Fruit fly (Drosophila melanogaster) whole organism, embryonic: ENCODE results near the gene snk.

Experiments used
- CG10209 ChIP-seq: fragments of 200-800 bp; sonication (Bioruptor generic); optimal IDR thresholded peaks from 3 replicates; lab custom pipeline; 2017; ENCODE audit warnings: missing biosample characterization, mild to moderate bottlenecking, missing genetic modification characterization, missing genetic modification reagents
- CG11456 ChIP-seq: fragments of 200-800 bp; sonication (Bioruptor generic); IDR thresholded peaks from 3 replicates; pipeline ENCODE4 v1.3.6; 2022; ENCODE audit warnings: missing biosample characterization, missing genetic modification characterization
- CG12219 ChIP-seq: fragments of 200-800 bp; sonication (Bioruptor generic); optimal IDR thresholded peaks from 3 replicates; lab custom pipeline; 2018; ENCODE audit warnings: missing biosample characterization, mild to moderate bottlenecking, missing genetic modification characterization
- CG12391 ChIP-seq: fragments of 200-800 bp; sonication (Bioruptor generic); optimal IDR thresholded peaks from 3 replicates; lab custom pipeline; 2018; ENCODE audit warnings: missing biosample characterization, mild to moderate bottlenecking, missing genetic modification characterization, moderate library complexity
- CG16813 ChIP-seq: fragments of 200-800 bp; sonication (Bioruptor generic); IDR thresholded peaks from 3 replicates; pipeline ENCODE4 v1.3.6; 2022; ENCODE audit warnings: missing biosample characterization, missing genetic modification characterization; ENCODE audit not compliant: partially characterized antibody
- CG16815 ChIP-seq: fragments of 200-800 bp; sonication (Bioruptor generic); optimal IDR thresholded peaks from 3 replicates; lab custom pipeline; 2017; ENCODE audit warnings: missing biosample characterization, mild to moderate bottlenecking, missing genetic modification characterization
- CG17912 ChIP-seq: fragments of 200-800 bp; sonication (Bioruptor generic); optimal IDR thresholded peaks from 2 replicates; lab custom pipeline; 2018; ENCODE audit warnings: missing biosample characterization, mild to moderate bottlenecking, missing genetic modification characterization
- CG18619 ChIP-seq: fragments of 200-800 bp; sonication (Bioruptor generic); optimal IDR thresholded peaks from 3 replicates; lab custom pipeline; 2017; ENCODE audit warnings: missing biosample characterization, mild to moderate bottlenecking, missing genetic modification characterization
- CG30431 ChIP-seq: fragments of 200-800 bp; sonication (Bioruptor generic); optimal IDR thresholded peaks from 2 replicates; lab custom pipeline; 2017; ENCODE audit warnings: missing biosample characterization, missing genetic modification characterization
- CG32767 ChIP-seq: fragments of 200-800 bp; sonication (Bioruptor generic); IDR thresholded peaks from 2 replicates; pipeline ENCODE4 v1.3.6; 2022; ENCODE audit warnings: missing biosample characterization, missing genetic modification characterization
- CG4854 ChIP-seq: fragments of 200-800 bp; sonication (Bioruptor generic); optimal IDR thresholded peaks from 2 replicates; lab custom pipeline; 2016; ENCODE audit warnings: missing biosample characterization, missing genetic modification characterization, inconsistent platforms
- CG6175 ChIP-seq: fragments of 200-800 bp; sonication (Bioruptor generic); IDR thresholded peaks from 3 replicates; pipeline ENCODE4 v1.3.6; 2022; ENCODE audit warnings: missing biosample characterization, missing genetic modification characterization
- CG8089 ChIP-seq: fragments of 200-800 bp; sonication (Bioruptor generic); optimal IDR thresholded peaks from 3 replicates; lab custom pipeline; 2016; ENCODE audit warnings: missing biosample characterization, missing genetic modification characterization
- CG8290 ChIP-seq, 3 experiments: fragments of 200-800 bp; sonication (Bioruptor generic); optimal IDR thresholded peaks; 2 replicates each; lab custom pipeline; 2016 to 2019; ENCODE audit warnings: missing biosample characterization in 3 of 3, missing genetic modification characterization in 3 of 3, mild to moderate bottlenecking in 2 of 3, moderate library complexity in 1 of 3
- CG8478 ChIP-seq: fragments of >200 bp; optimal IDR thresholded peaks from 2 replicates; lab custom pipeline; 2018
- CG9817 ChIP-seq: fragments of 200-800 bp; sonication (Bioruptor generic); optimal IDR thresholded peaks from 2 replicates; lab custom pipeline; 2018; ENCODE audit warnings: missing biosample characterization, mild to moderate bottlenecking, missing genetic modification characterization, moderate library complexity
- Deaf1 ChIP-seq: fragments of 200-800 bp; optimal IDR thresholded peaks from 3 replicates; lab custom pipeline; 2019; ENCODE audit warnings: missing biosample characterization, mild to moderate bottlenecking, missing genetic modification characterization, moderate library complexity
- Doc2 ChIP-seq: fragments of 200-800 bp; sonication (Bioruptor generic); IDR thresholded peaks from 2 replicates; pipeline ENCODE4 v1.3.6; 2022; ENCODE audit warnings: missing biosample characterization, missing genetic modification characterization
- Dp ChIP-seq: fragments of 200-800 bp; sonication (Bioruptor generic); optimal IDR thresholded peaks from 2 replicates; lab custom pipeline; 2018; ENCODE audit warnings: missing biosample characterization, mild to moderate bottlenecking, missing genetic modification characterization, moderate library complexity
- Dref ChIP-seq: fragments of 200-800 bp; sonication (Bioruptor generic); IDR thresholded peaks from 2 replicates; pipeline ENCODE4 v1.3.6; 2022; ENCODE audit warnings: missing biosample characterization, missing genetic modification characterization
- Fer1 ChIP-seq: fragments of 200-800 bp; sonication (Bioruptor generic); optimal IDR thresholded peaks from 2 replicates; lab custom pipeline; 2017; ENCODE audit warnings: missing biosample characterization, mild to moderate bottlenecking, missing genetic modification characterization
- Fer3 ChIP-seq: fragments of 200-800 bp; sonication (Bioruptor generic); optimal IDR thresholded peaks from 2 replicates; lab custom pipeline; 2018; ENCODE audit warnings: missing biosample characterization, mild to moderate bottlenecking, missing genetic modification characterization, moderate library complexity
- GATAe ChIP-seq: fragments of 200-800 bp; sonication (Bioruptor generic); conservative IDR thresholded peaks from 2 replicates; pipeline ENCODE4 v1.3.6; 2022; ENCODE audit warnings: missing biosample characterization, missing genetic modification characterization
- H15 ChIP-seq: fragments of 200-800 bp; sonication (Bioruptor generic); IDR thresholded peaks from 3 replicates; pipeline ENCODE4 v1.3.6; 2022; ENCODE audit warnings: missing biosample characterization, missing genetic modification characterization
- Hr3 ChIP-seq: fragments of 200-800 bp; sonication (Bioruptor generic); optimal IDR thresholded peaks from 3 replicates; lab custom pipeline; 2016; ENCODE audit warnings: missing biosample characterization, missing genetic modification characterization
- Kr ChIP-seq: fragments of 200-800 bp; sonication (Bioruptor generic); optimal IDR thresholded peaks from 2 replicates; lab custom pipeline; 2017; ENCODE audit warnings: missing biosample characterization, mild to moderate bottlenecking, missing genetic modification characterization
- Nf-YA ChIP-seq: fragments of 200-800 bp; sonication (Bioruptor generic); IDR thresholded peaks from 2 replicates; pipeline ENCODE4 v1.3.6; 2022; ENCODE audit warnings: missing biosample characterization, missing genetic modification characterization
- PHDP ChIP-seq: fragments of 200-800 bp; sonication (Bioruptor generic); optimal IDR thresholded peaks from 3 replicates; lab custom pipeline; 2018; ENCODE audit warnings: missing biosample characterization, mild to moderate bottlenecking, missing genetic modification characterization, moderate library complexity
- Pdp1 ChIP-seq, 2 experiments: fragments of 200-800 bp; sonication (Bioruptor generic); optimal IDR thresholded peaks; 3 replicates each; lab custom pipeline; 2016; ENCODE audit warnings: missing biosample characterization in 2 of 2, missing genetic modification characterization in 2 of 2, mild to moderate bottlenecking in 1 of 2, moderate library complexity in 1 of 2
- Sry-δ ChIP-seq: fragments of 200-800 bp; sonication (Bioruptor generic); optimal IDR thresholded peaks from 2 replicates; lab custom pipeline; 2016; ENCODE audit warnings: missing biosample characterization, missing genetic modification characterization
- Ssrp ChIP-seq: fragments of 200-800 bp; sonication (Bioruptor generic); optimal IDR thresholded peaks from 2 replicates; lab custom pipeline; 2018; ENCODE audit warnings: missing biosample characterization, mild to moderate bottlenecking, missing genetic modification characterization, moderate library complexity
- crc ChIP-seq: fragments of 200-800 bp; sonication (Bioruptor generic); optimal IDR thresholded peaks from 2 replicates; lab custom pipeline; 2016; ENCODE audit warnings: missing biosample characterization, missing genetic modification characterization
- dan ChIP-seq: fragments of 200-800 bp; sonication (Bioruptor generic); IDR thresholded peaks from 2 replicates; pipeline ENCODE4 v1.3.6; 2022; ENCODE audit warnings: missing biosample characterization, missing genetic modification characterization
- emc ChIP-seq: fragments of 200-800 bp; sonication (Bioruptor generic); optimal IDR thresholded peaks from 2 replicates; lab custom pipeline; 2016; ENCODE audit warnings: missing biosample characterization, missing genetic modification characterization
- gce ChIP-seq: fragments of 200-800 bp; sonication (Bioruptor generic); IDR thresholded peaks from 3 replicates; pipeline ENCODE4 v1.3.6; 2022; ENCODE audit warnings: missing biosample characterization, missing genetic modification characterization
- h ChIP-seq: fragments of >200 bp; optimal IDR thresholded peaks from 2 replicates; lab custom pipeline; 2017
- luna ChIP-seq: fragments of 200-800 bp; sonication (Bioruptor generic); optimal IDR thresholded peaks from 2 replicates; lab custom pipeline; 2016; ENCODE audit warnings: missing biosample characterization, missing genetic modification characterization
- odd ChIP-seq: fragments of 200-800 bp; sonication (Bioruptor generic); optimal IDR thresholded peaks from 2 replicates; lab custom pipeline; 2017; ENCODE audit warnings: missing biosample characterization, mild to moderate bottlenecking, missing genetic modification characterization
- org-1 ChIP-seq: fragments of 200-800 bp; sonication (Bioruptor generic); optimal IDR thresholded peaks from 2 replicates; lab custom pipeline; 2017; ENCODE audit warnings: missing biosample characterization, missing genetic modification characterization
- prd ChIP-seq, 3 experiments: fragments of >200 bp in 2 of 3; fragments of 200-800 bp in 1 of 3; sonication (Bioruptor generic) in 1 of 3; optimal IDR thresholded peaks in 2 of 3; IDR thresholded peaks in 1 of 3; 2 replicates in 2 of 3; 3 replicates in 1 of 3; pipeline versions ENCODE4 v1.3.6 to Lab custom; 2017 to 2022; ENCODE audit warnings: missing biosample characterization in 1 of 3, missing genetic modification characterization in 1 of 3
- pum ChIP-seq: fragments of 200-800 bp; sonication (Bioruptor generic); optimal IDR thresholded peaks from 2 replicates; lab custom pipeline; 2016; ENCODE audit warnings: missing biosample characterization, missing genetic modification characterization
- ranshi ChIP-seq: fragments of 200-800 bp; sonication (Bioruptor generic); IDR thresholded peaks from 2 replicates; pipeline ENCODE4 v1.3.6; 2022; ENCODE audit warnings: missing biosample characterization, missing genetic modification characterization
- stc ChIP-seq: fragments of 200-800 bp; sonication (Bioruptor generic); IDR thresholded peaks from 2 replicates; pipeline ENCODE4 v1.3.6; 2022; ENCODE audit warnings: missing biosample characterization, missing genetic modification characterization
- stwl ChIP-seq: fragments of 200-800 bp; sonication (Bioruptor generic); optimal IDR thresholded peaks from 3 replicates; lab custom pipeline; 2018; ENCODE audit warnings: missing biosample characterization, mild to moderate bottlenecking, missing genetic modification characterization, moderate library complexity
- tap ChIP-seq: fragments of 200-800 bp; optimal IDR thresholded peaks from 3 replicates; lab custom pipeline; 2019; ENCODE audit warnings: missing biosample characterization, mild to moderate bottlenecking, missing genetic modification characterization, moderate library complexity
- tup ChIP-seq: fragments of 200-800 bp; sonication (Bioruptor generic); optimal IDR thresholded peaks from 2 replicates; lab custom pipeline; 2016; ENCODE audit warnings: missing biosample characterization, mild to moderate bottlenecking, missing genetic modification characterization, moderate library complexity
- unpg ChIP-seq: fragments of 200-800 bp; sonication (Bioruptor generic); optimal IDR thresholded peaks from 3 replicates; lab custom pipeline; 2018; ENCODE audit warnings: missing biosample characterization, mild to moderate bottlenecking, missing genetic modification characterization, moderate library complexity
- vfl ChIP-seq: fragments of 200-800 bp; sonication (Bioruptor generic); optimal IDR thresholded peaks from 2 replicates; lab custom pipeline; 2016; ENCODE audit warnings: missing biosample characterization, missing genetic modification characterization
- wdn ChIP-seq: fragments of 200-800 bp; sonication (Bioruptor generic); IDR thresholded peaks from 2 replicates; pipeline ENCODE4 v1.3.6; 2022; ENCODE audit warnings: missing biosample characterization, missing genetic modification characterization

snk gene

dm6 chr3R:13030257-13031173 is 12.1 kb downstream of the snk start, which contains the start of the genes CG46281 and CG46280 (continued):
- no peak for TF ChIP-seq stc
- TF ChIP-seq CG12219 (GFP tag; lab: Kevin White, UChicago) = no peak
- no peak for TF ChIP-seq CG8478 (lab: Kevin White, UChicago)
- TF ChIP-seq Hr3 = peak; percentile 24
- no peak for TF ChIP-seq tup
- TF ChIP-seq unpg (GFP tag; lab: Kevin White, UChicago) = no peak
- TF ChIP-seq gce (GFP tag; lab: Robert Waterston, UW) = no peak
- no peak for TF ChIP-seq Deaf1
- no peak for TF ChIP-seq ranshi (GFP tag; lab: Robert Waterston, UW)
- no peak for TF ChIP-seq h (lab: Kevin White, UChicago)
- TF ChIP-seq emc (GFP tag; lab: Kevin White, UChicago) = no peak
- peak; percentile 38 for TF ChIP-seq vfl (GFP tag; lab: Kevin White, UChicago)
- TF ChIP-seq Nf-YA (GFP tag; lab: Robert Waterston, UW) = no peak
- no peak for TF ChIP-seq GATAe (GFP tag; lab: Robert Waterston, UW)
- TF ChIP-seq H15 = no peak
- no peak for TF ChIP-seq PHDP (tag; lab: Kevin White, UChicago)
- TF ChIP-seq Sry-δ (GFP tag; lab: Kevin White, UChicago) = peak; percentile 74
- peak; percentile 57 for TF ChIP-seq Dp (GFP tag; lab: Kevin White, UChicago)
- no peak for TF ChIP-seq Fer3
- TF ChIP-seq tap = no peak
- TF ChIP-seq CG17912 = no peak
- no peak for TF ChIP-seq prd (optimal IDR thresholded peaks at IDR 0.05; lab: Kevin White, UChicago)
- TF ChIP-seq prd (GFP tag; IDR thresholded peaks at IDR 0.05; lab: Robert Waterston, UW) = no peak
- no peak for TF ChIP-seq CG32767 (GFP tag; lab: Robert Waterston, UW)
- TF ChIP-seq pum (GFP tag; lab: Kevin White, UChicago) = peak; percentile 34
- no peak for TF ChIP-seq CG6175
- peak; percentile 15 for TF ChIP-seq CG4854
- no peak for TF ChIP-seq Doc2 (GFP tag; lab: Robert Waterston, UW)
- TF ChIP-seq crc (GFP tag; lab: Kevin White, UChicago) = no peak
- peak; percentile 31 to 78 for TF ChIP-seq Pdp1 (GFP tag; optimal IDR thresholded peaks at IDR 0.05; lab: Kevin White, UChicago)
- no peak for TF ChIP-seq dan (GFP tag; lab: Robert Waterston, UW)
- no peak for TF ChIP-seq CG11456 (GFP tag; lab: Robert Waterston, UW)
- peak; percentile 97 for TF ChIP-seq stwl
- TF ChIP-seq Dref = peak; percentile 72
- TF ChIP-seq CG30431 (GFP tag; lab: Kevin White, UChicago) = no peak
- TF ChIP-seq Ssrp (tag; lab: Kevin White, UChicago) = no peak
- TF ChIP-seq CG10209 = no peak
- peak; percentile 23 for TF ChIP-seq CG8290 (GFP tag; optimal IDR thresholded peaks at IDR 0.05; lab: Kevin White, UChicago)
- no peak for TF ChIP-seq CG8290 (tag; optimal IDR thresholded peaks at IDR 0.05; lab: Kevin White, UChicago)
- no peak for TF ChIP-seq CG18619 (GFP tag; lab: Kevin White, UChicago)
- no peak for TF ChIP-seq org-1
- TF ChIP-seq CG8089 = no peak
- TF ChIP-seq wdn (GFP tag; lab: Robert Waterston, UW) = no peak
- no peak for TF ChIP-seq odd (GFP tag; lab: Kevin White, UChicago)
- TF ChIP-seq luna (GFP tag; lab: Kevin White, UChicago) = no peak
- TF ChIP-seq Kr (GFP tag; lab: Kevin White, UChicago) = no peak
- no peak for TF ChIP-seq CG16815 (GFP tag; lab: Kevin White, UChicago)
- TF ChIP-seq CG9817 = no peak
- TF ChIP-seq CG12391 (tag; lab: Kevin White, UChicago) = no peak
- peak; percentile 52; the same call in 2 of the 3 replicates for TF ChIP-seq CG16813 (GFP tag; lab: Robert Waterston, UW)
- peak; percentile 20 for TF ChIP-seq Fer1 (GFP tag; lab: Kevin White, UChicago)
